Worm (Caenorhabditis elegans): ENCODE measurements around the gene nspb-5.

The nspb-5 gene

ce11 chrIV:6560434-6560833, 38.4 kb upstream of the nspb-5 start, which contains the start of gene best-9:
Gene best-9, plus strand, starts transcription at chrIV:6560734.
- TF ChIP-seq pros-1 (tag; optimal IDR thresholded peaks at IDR 0.05) (no peak), ref-2 (tag; optimal IDR thresholded peaks at IDR 0.05) (no peak), rnt-1 (tag; optimal IDR thresholded peaks at IDR 0.05) (no peak), ceh-18 (tag; optimal IDR thresholded peaks at IDR 0.05) (no peak), hlh-8 (tag; optimal IDR thresholded peaks at IDR 0.05) (no peak), ceh-48 (tag; optimal IDR thresholded peaks at IDR 0.05) (no peak), T23F11.4 (GFP tag; optimal IDR thresholded peaks at IDR 0.05) (no peak), tbx-7 (tag; optimal IDR thresholded peaks at IDR 0.05) (no peak)

DNA sequence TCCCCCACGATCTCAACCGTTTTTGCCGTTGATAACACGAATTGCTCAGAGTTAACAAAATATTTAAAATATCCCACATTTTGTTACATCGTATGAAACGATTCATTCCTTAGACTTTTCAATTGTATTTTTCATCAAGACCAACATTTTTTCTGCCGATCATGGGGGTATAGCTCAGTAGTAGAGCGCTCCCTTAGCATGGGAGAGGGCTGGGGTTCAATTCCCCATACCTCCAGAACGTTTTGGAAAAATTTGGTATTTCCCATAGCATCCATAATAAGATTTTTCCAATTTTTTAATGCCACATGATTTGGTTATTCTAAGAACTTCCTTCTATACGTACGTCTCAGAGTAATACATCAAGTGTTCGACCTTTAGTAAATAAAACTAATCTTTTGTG, 36.8 kb upstream of the nspb-5 start:
- TF ChIP-seq ceh-19 (GFP tag; optimal IDR thresholded peaks at IDR 0.05) (no peak), T23F11.4 (GFP tag; optimal IDR thresholded peaks at IDR 0.05) (no peak), tbx-2 (tag; optimal IDR thresholded peaks at IDR 0.05) (no peak), nfya-1 (tag; optimal IDR thresholded peaks at IDR 0.05) (no peak), ets-4 (tag; optimal IDR thresholded peaks at IDR 0.05) (no peak), gmeb-2 (tag; optimal IDR thresholded peaks at IDR 0.05) (no peak), ceh-45 (GFP tag; IDR thresholded peaks at IDR 0.05) (no peak)

- TF ChIP-seq lin-11 (tag; optimal IDR thresholded peaks at IDR 0.05) (no peak), hlh-6 (tag; optimal IDR thresholded peaks at IDR 0.05) (no peak), fkh-6 (tag; optimal IDR thresholded peaks at IDR 0.05) (no peak), elt-2 (tag; optimal IDR thresholded peaks at IDR 0.05) (no peak), C38D4.7 (GFP tag; optimal IDR thresholded peaks at IDR 0.05) (no peak), eyg-1 (tag; optimal IDR thresholded peaks at IDR 0.05) (no peak), fax-1 (tag; optimal IDR thresholded peaks at IDR 0.05) (no peak), tbx-2 (tag; optimal IDR thresholded peaks at IDR 0.05) (no peak), nhr-232 (tag; optimal IDR thresholded peaks at IDR 0.05) (no peak), rnt-1 (tag; optimal IDR thresholded peaks at IDR 0.05) (no peak), ceh-24 (tag; optimal IDR thresholded peaks at IDR 0.05) (no peak), ceh-6 (GFP tag; optimal IDR thresholded peaks at IDR 0.05) (no peak), ref-2 (tag; optimal IDR thresholded peaks at IDR 0.05) (no peak), pha-2 (tag; optimal IDR thresholded peaks at IDR 0.05) (no peak), ceh-14 (tag; optimal IDR thresholded peaks at IDR 0.05) (no peak), pax-1 (tag; optimal IDR thresholded peaks at IDR 0.05) (no peak), ceh-48 (tag; optimal IDR thresholded peaks at IDR 0.05) (no peak), Y22D7AL.16 (tag; optimal IDR thresholded peaks at IDR 0.05) (no peak), zip-5 (tag; optimal IDR thresholded peaks at IDR 0.05) (no peak)
Measured at ce11 chrIV:6565605-6566004, 33.2 kb upstream of the nspb-5 start.

DNA sequence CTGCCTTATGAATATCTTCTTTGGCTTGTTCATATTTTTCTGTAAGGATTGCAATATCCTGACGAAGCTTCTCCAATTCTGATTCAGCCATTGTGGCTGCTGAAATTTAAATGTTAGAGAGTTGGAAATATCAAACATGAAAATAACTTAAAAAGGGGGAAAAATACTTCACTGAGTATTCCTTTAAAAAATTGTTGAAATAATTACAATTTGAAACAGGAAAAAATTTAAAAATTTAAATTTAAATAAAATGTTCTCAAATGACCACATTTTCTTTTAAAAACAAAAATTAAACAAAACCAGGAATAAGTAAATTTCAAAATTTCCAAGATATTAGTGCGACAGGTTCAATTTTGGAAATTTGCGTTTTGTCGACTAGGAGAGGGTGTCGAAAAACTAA, 26.6 kb upstream of the nspb-5 start, which contains the start of gene bicd-1:
Gene bicd-1, minus strand, starts transcription at position 101 of the 400 bp plus-strand sequence.
- TF ChIP-seq ceh-2 (tag; optimal IDR thresholded peaks at IDR 0.05): no peak
- TF ChIP-seq lim-6 (tag; optimal IDR thresholded peaks at IDR 0.05): no peak
- TF ChIP-seq npax-4 (tag; optimal IDR thresholded peaks at IDR 0.05): no peak
- no peak for TF ChIP-seq K02D7.2 (tag; optimal IDR thresholded peaks at IDR 0.05)
- no peak for TF ChIP-seq pha-2 (tag; optimal IDR thresholded peaks at IDR 0.05)
- no peak for TF ChIP-seq fax-1 (tag; optimal IDR thresholded peaks at IDR 0.05)
- no peak for TF ChIP-seq ceh-18 (tag; optimal IDR thresholded peaks at IDR 0.05)
- no peak for TF ChIP-seq elt-2 (tag; optimal IDR thresholded peaks at IDR 0.05)
- TF ChIP-seq hlh-13 (GFP tag; optimal IDR thresholded peaks at IDR 0.05): no peak
- TF ChIP-seq ceh-34 (tag; optimal IDR thresholded peaks at IDR 0.05): no peak
- TF ChIP-seq pros-1 (tag; optimal IDR thresholded peaks at IDR 0.05): no peak
- no peak for TF ChIP-seq C08G9.2 (tag; optimal IDR thresholded peaks at IDR 0.05)

DNA sequence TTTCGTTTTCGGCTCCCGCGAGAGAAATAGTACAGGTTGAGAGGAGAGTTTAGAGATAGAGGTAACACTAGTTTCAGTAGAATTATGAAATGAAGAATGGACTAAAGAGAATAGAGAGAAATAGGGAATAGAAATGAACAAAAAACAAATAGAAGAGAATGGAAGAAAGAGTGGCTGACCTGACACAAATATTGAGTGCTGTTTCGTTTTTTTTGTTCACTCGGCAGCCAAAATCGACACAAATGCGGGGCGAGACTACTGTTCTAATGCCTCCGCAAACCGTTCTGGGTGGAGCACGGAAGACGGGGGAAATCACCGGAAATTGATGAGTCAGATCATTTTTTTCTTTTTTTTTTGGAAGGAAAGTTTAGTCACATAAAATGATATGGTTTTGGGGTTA, 26.2 kb upstream of the nspb-5 start:
- TF ChIP-seq madf-2 (tag; optimal IDR thresholded peaks at IDR 0.05) (no peak), tbx-2 (tag; optimal IDR thresholded peaks at IDR 0.05) (no peak), zip-5 (tag; optimal IDR thresholded peaks at IDR 0.05) (no peak), unc-86 (tag; optimal IDR thresholded peaks at IDR 0.05) (no peak), sdc-2 (tag; optimal IDR thresholded peaks at IDR 0.05) (no peak), ceh-19 (GFP tag; optimal IDR thresholded peaks at IDR 0.05) (no peak), unc-42 (tag; optimal IDR thresholded peaks at IDR 0.05) (no peak), ceh-31 (tag; optimal IDR thresholded peaks at IDR 0.05) (no peak), C38D4.7 (GFP tag; optimal IDR thresholded peaks at IDR 0.05) (no peak), lin-11 (tag; optimal IDR thresholded peaks at IDR 0.05) (no peak), pros-1 (tag; optimal IDR thresholded peaks at IDR 0.05) (no peak), ceh-24 (tag; optimal IDR thresholded peaks at IDR 0.05) (no peak), mec-3 (tag; optimal IDR thresholded peaks at IDR 0.05; ENCODE audit: borderline replicate concordance) (no peak)

Measured in whole organism, late embryonic.